Fruit fly (Drosophila melanogaster) whole organism, wandering third instar larva: ENCODE data around the gene UBL3.

Experiments
- Abd-B ChIP-seq: fragments of >200 bp; optimal IDR thresholded peaks from 2 replicates; lab custom pipeline; 2017; ENCODE audit warnings: missing biosample characterization, missing genetic modification characterization
- CG9705 ChIP-seq: fragments of 200-800 bp; sonication (Bioruptor generic); optimal IDR thresholded peaks from 2 replicates; lab custom pipeline; 2018; ENCODE audit warnings: missing biosample characterization, mild to moderate bottlenecking, missing genetic modification characterization
- CrebA ChIP-seq: fragments of 200-800 bp; sonication (Bioruptor generic); optimal IDR thresholded peaks from 2 replicates; lab custom pipeline; 2016; ENCODE audit warnings: missing biosample characterization, mild to moderate bottlenecking, missing genetic modification characterization, borderline replicate concordance
- Dfd ChIP-seq: fragments of >200 bp; optimal IDR thresholded peaks from 2 replicates; lab custom pipeline; 2017; ENCODE audit warnings: missing biosample characterization, missing genetic modification characterization
- Dif ChIP-seq: fragments of 200-275, 200-300 bp; sonication (Bioruptor generic); optimal IDR thresholded peaks from 2 replicates; lab custom pipeline; 2018; ENCODE audit warnings: missing biosample characterization, missing genetic modification characterization; ENCODE audit not compliant: partially characterized antibody
- GATAd ChIP-seq: sonication (Bioruptor generic); optimal IDR thresholded peaks from 2 replicates; lab custom pipeline; 2016; ENCODE audit warnings: missing biosample characterization, missing genetic modification characterization
- Hnf4 ChIP-seq: fragments of 200-800 bp; sonication (Bioruptor generic); optimal IDR thresholded peaks from 2 replicates; lab custom pipeline; 2016; ENCODE audit warnings: missing biosample characterization, mild to moderate bottlenecking, missing genetic modification characterization
- Hr78 ChIP-seq: fragments of >200 bp; optimal IDR thresholded peaks from 2 replicates; lab custom pipeline; 2017; ENCODE audit warnings: missing biosample characterization, missing genetic modification characterization
- Hr83 ChIP-seq: fragments of 200-300 bp; sonication (Bioruptor generic); optimal IDR thresholded peaks from 2 replicates; lab custom pipeline; 2016; ENCODE audit warnings: missing biosample characterization, mild to moderate bottlenecking, missing genetic modification characterization, moderate library complexity; ENCODE audit not compliant: poor library complexity, severe bottlenecking
- Jra ChIP-seq: sonication (Bioruptor generic); optimal IDR thresholded peaks from 2 replicates; lab custom pipeline; 2016; ENCODE audit warnings: missing biosample characterization, missing genetic modification characterization
- Myc ChIP-seq: fragments of >200 bp; optimal IDR thresholded peaks from 2 replicates; lab custom pipeline; 2017
- N ChIP-seq: fragments of >200 bp; optimal IDR thresholded peaks from 2 replicates; lab custom pipeline; 2018; ENCODE audit warnings: missing biosample characterization, missing external identifiers, missing genetic modification characterization
- OdsH ChIP-seq: fragments of 200-800 bp; sonication (Bioruptor generic); optimal IDR thresholded peaks from 2 replicates; lab custom pipeline; 2016; ENCODE audit warnings: missing biosample characterization, mild to moderate bottlenecking, missing genetic modification characterization
- Rel ChIP-seq, 2 experiments: fragments of 200-800 bp; sonication (Bioruptor generic) in 1 of 2; optimal IDR thresholded peaks; 2 replicates in 1 of 2; 3 replicates in 1 of 2; lab custom pipeline; 2016 to 2019; ENCODE audit warnings: mild to moderate bottlenecking in 2 of 2, missing biosample characterization in 2 of 2, missing genetic modification characterization in 2 of 2, moderate library complexity in 1 of 2
- Vsx2 ChIP-seq: fragments of 200-300, 225-300 bp; sonication (Bioruptor generic); optimal IDR thresholded peaks from 2 replicates; lab custom pipeline; 2018; ENCODE audit warnings: missing biosample characterization, missing genetic modification characterization; ENCODE audit not compliant: partially characterized antibody
- br ChIP-seq: fragments of 200-800 bp; sonication (Bioruptor generic); optimal IDR thresholded peaks from 2 replicates; lab custom pipeline; 2016; ENCODE audit warnings: missing biosample characterization, missing genetic modification characterization
- brk ChIP-seq: fragments of 200-800 bp; sonication (Bioruptor generic); optimal IDR thresholded peaks from 2 replicates; lab custom pipeline; 2016; ENCODE audit warnings: missing biosample characterization, mild to moderate bottlenecking, missing genetic modification characterization
- dl ChIP-seq, 2 experiments: fragments of 175-275, 200-275 bp in 1 of 2; fragments of 200-275 bp in 1 of 2; sonication (Bioruptor generic); optimal IDR thresholded peaks; lab custom pipeline; 2018; ENCODE audit warnings: mild to moderate bottlenecking in 2 of 2, missing biosample characterization in 2 of 2, missing genetic modification characterization in 2 of 2, moderate library complexity in 2 of 2; ENCODE audit not compliant: partially characterized antibody in 2 of 2, insufficient read depth in 1 of 2
- dmrt93B ChIP-seq: fragments of 200-800 bp; sonication (Bioruptor generic); optimal IDR thresholded peaks from 2 replicates; lab custom pipeline; 2018; ENCODE audit warnings: missing biosample characterization, mild to moderate bottlenecking, missing genetic modification characterization
- dsf ChIP-seq: sonication (Bioruptor generic); optimal IDR thresholded peaks from 2 replicates; lab custom pipeline; 2016; ENCODE audit warnings: missing biosample characterization, missing genetic modification characterization, borderline replicate concordance
- ey ChIP-seq: fragments of 200-800 bp; sonication (Bioruptor generic); optimal IDR thresholded peaks from 2 replicates; lab custom pipeline; 2016; ENCODE audit warnings: missing biosample characterization, missing genetic modification characterization
- foxo ChIP-seq, 2 experiments: fragments of 200-800 bp; sonication (Bioruptor generic); optimal IDR thresholded peaks; 2 replicates in 1 of 2; 3 replicates in 1 of 2; lab custom pipeline; 2016 to 2017; ENCODE audit warnings: missing biosample characterization in 2 of 2, missing genetic modification characterization in 2 of 2
- fru ChIP-seq: fragments of 200-800 bp; sonication (Bioruptor generic); optimal IDR thresholded peaks from 3 replicates; lab custom pipeline; 2016; ENCODE audit warnings: missing biosample characterization, mild to moderate bottlenecking, missing genetic modification characterization
- h ChIP-seq: fragments of 200-800 bp; sonication (Bioruptor generic); optimal IDR thresholded peaks from 3 replicates; lab custom pipeline; 2016; ENCODE audit warnings: missing biosample characterization, mild to moderate bottlenecking, missing genetic modification characterization
- jim ChIP-seq: fragments of 175-275, 200-325 bp; sonication (Bioruptor generic); optimal IDR thresholded peaks from 2 replicates; lab custom pipeline; 2016; ENCODE audit warnings: missing biosample characterization, mild to moderate bottlenecking, missing genetic modification characterization
- pan ChIP-seq: fragments of >200 bp; optimal IDR thresholded peaks from 2 replicates; lab custom pipeline; 2017
- rgr ChIP-seq: fragments of 200-800 bp; sonication (Bioruptor generic); optimal IDR thresholded peaks from 3 replicates; lab custom pipeline; 2016; ENCODE audit warnings: missing biosample characterization, mild to moderate bottlenecking, missing genetic modification characterization
- sage ChIP-seq: fragments of 200-800 bp; sonication (Bioruptor generic); optimal IDR thresholded peaks from 2 replicates; lab custom pipeline; 2016; ENCODE audit warnings: missing biosample characterization, mild to moderate bottlenecking, missing genetic modification characterization
- sv ChIP-seq: fragments of 200-800 bp; sonication (Bioruptor generic); optimal IDR thresholded peaks from 3 replicates; lab custom pipeline; 2016; ENCODE audit warnings: missing biosample characterization, missing genetic modification characterization
- tai ChIP-seq: sonication (Bioruptor generic); optimal IDR thresholded peaks from 2 replicates; lab custom pipeline; 2016; ENCODE audit warnings: missing biosample characterization, missing genetic modification characterization
- usp ChIP-seq: fragments of >200 bp; optimal IDR thresholded peaks from 2 replicates; lab custom pipeline; 2017; ENCODE audit warnings: missing biosample characterization, missing genetic modification characterization
- woc ChIP-seq: sonication (Bioruptor generic); optimal IDR thresholded peaks from 2 replicates; lab custom pipeline; 2016; ENCODE audit warnings: missing biosample characterization, mild to moderate bottlenecking, missing genetic modification characterization

The UBL3 gene

DNA sequence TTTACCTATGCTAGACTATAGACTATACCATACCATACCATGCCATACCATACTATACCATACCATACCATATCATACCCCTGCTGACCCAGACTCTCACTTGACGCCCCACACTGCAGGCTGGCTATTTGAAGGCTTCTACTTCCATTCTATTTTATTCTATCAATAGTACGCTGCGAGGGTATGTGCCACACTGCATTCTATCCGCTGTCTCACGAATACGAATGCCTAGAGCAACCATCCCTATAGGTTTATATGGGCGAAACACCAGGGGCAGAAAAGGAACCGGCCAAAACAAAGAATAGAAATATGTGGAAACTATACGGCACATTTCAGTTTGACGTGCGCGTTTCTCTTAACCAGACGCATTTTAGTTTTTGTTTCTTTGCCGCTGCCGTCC, 35.2 kb downstream of the UBL3 start:
- TF ChIP-seq rgr (GFP tag; lab: Kevin White, UChicago), result no peak
- no peak for TF ChIP-seq br
- TF ChIP-seq Dfd, result no peak
- no peak for TF ChIP-seq woc (GFP tag; lab: Kevin White, UChicago)
- no peak for TF ChIP-seq fru (GFP tag; lab: Kevin White, UChicago)
- TF ChIP-seq usp (GFP tag; lab: Kevin White, UChicago), result no peak
- no peak for TF ChIP-seq jim (GFP tag; lab: Kevin White, UChicago)
- no peak for TF ChIP-seq Myc (lab: Kevin White, UChicago)
- TF ChIP-seq Hr78 (GFP tag; lab: Kevin White, UChicago), result no peak
- no peak for TF ChIP-seq Abd-B
- no peak for TF ChIP-seq sage (GFP tag; lab: Kevin White, UChicago)

DNA sequence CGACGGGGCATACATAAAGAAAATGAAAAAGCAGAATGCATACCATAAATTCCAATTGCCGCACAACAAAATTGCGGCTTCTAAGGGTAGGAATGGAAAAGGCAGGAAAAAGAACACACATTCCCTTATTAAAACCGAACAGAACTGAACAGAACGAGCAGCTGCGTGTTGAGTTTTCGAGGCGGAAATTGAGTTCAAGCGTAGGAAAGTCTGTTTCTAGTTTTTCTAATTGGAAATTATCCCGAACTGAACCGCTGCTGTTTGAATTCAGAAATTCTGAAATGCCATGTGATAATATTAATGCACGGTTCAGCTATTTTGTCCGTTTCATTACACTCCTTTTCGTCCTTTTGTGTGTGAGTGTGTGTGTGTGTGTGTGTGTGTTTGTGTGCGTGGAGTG, 36.1 kb downstream of the UBL3 start:
- TF ChIP-seq Dfd (peak; percentile 36), br (no peak), woc (GFP tag; lab: Kevin White, UChicago) (no peak)

DNA sequence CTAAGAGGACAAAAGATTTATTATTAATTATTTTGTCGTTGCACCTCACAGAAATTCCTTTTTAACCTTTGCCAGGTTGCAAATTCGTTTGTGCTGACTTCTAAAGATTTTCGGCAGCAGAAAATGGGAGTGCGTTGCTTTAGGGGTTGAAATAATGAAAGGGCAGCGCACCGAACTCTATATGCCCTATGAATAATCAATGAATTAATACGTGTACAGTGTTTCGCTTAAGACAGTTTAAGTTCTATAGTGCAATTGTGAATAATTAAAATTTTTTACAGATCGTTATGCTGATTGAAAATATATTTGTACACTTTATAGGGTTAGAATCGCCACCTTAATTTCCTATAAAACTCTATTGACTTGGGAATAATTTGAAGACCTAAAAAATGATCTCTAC, 36.8 kb downstream of the UBL3 start:
- TF ChIP-seq Myc (lab: Kevin White, UChicago) (no peak), Hr83 (GFP tag; lab: Kevin White, UChicago) (no peak), Rel (GFP tag; optimal IDR thresholded peaks at IDR 0.05; lab: Kevin White, UChicago) (no peak), Rel (tag; optimal IDR thresholded peaks at IDR 0.05; lab: Kevin White, UChicago) (no peak), dmrt93B (GFP tag; lab: Kevin White, UChicago) (no peak), h (GFP tag; lab: Kevin White, UChicago) (no peak), brk (GFP tag; lab: Kevin White, UChicago) (no peak), woc (GFP tag; lab: Kevin White, UChicago) (no peak), tai (GFP tag; lab: Kevin White, UChicago) (no peak), sage (GFP tag; lab: Kevin White, UChicago) (no peak), GATAd (GFP tag; lab: Kevin White, UChicago) (no peak), pan (lab: Kevin White, UChicago) (no peak), sv (GFP tag; lab: Kevin White, UChicago) (no peak), dl (GFP tag; optimal IDR thresholded peaks at IDR 0.05; lab: Kevin White, UChicago; ENCODE audit: insufficient read depth in 1 of 2, partially characterized antibody in 2 of 2) (no peak), jim (GFP tag; lab: Kevin White, UChicago) (no peak), OdsH (GFP tag; lab: Kevin White, UChicago) (no peak)

DNA sequence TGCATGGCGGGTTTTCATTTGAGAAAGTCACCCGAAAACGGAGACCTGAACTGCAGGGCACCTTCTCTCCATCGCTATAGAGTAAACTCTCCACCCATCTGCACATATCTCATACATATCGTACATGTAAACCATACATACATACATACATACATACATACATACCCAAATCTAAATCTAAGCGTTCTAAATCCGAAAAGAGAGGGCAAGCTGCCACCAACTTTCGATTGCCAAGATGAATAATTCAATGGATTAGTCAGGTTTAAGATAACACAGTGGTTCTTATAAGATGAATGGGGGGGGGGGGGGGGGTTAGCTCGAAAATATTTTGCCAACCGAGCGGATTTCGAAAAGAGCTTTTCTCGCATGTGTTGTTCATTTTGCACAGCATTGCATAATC, 38.5 kb downstream of the UBL3 start:
- TF ChIP-seq Dfd (peak; percentile 50), br (no peak), foxo (GFP tag; optimal IDR thresholded peaks at IDR 0.05; lab: Kevin White, UChicago) (no peak)

DNA sequence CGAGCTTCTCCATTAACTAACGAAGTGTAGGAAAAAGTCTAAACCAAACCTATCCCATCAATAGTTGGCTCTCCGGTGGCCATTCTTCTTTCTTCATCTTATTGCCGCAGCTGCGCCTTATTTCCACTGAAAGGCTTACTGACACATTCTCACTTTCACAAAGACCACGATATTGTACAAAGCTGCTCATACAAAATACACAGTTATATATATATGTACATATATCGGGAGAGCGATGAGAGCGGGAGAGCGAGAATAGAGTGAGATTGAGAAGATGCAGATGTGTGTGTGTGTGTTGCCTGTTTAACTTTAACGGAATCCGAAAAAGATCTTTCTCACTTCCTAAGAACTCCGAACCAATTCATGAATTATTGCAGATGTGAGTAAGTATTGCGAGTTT, 39.8 kb downstream of the UBL3 start:
- peak; percentile 17 for TF ChIP-seq N (GFP tag; lab: Kevin White, UChicago)
- TF ChIP-seq sage (GFP tag; lab: Kevin White, UChicago), result peak; percentile 49
- no peak for TF ChIP-seq CrebA (GFP tag; lab: Kevin White, UChicago)
- peak; percentile 44 for TF ChIP-seq Rel (GFP tag; optimal IDR thresholded peaks at IDR 0.05; lab: Kevin White, UChicago)
- TF ChIP-seq Rel (tag; optimal IDR thresholded peaks at IDR 0.05; lab: Kevin White, UChicago), result no peak
- no peak for TF ChIP-seq Hnf4 (GFP tag; lab: Kevin White, UChicago)
- no peak for TF ChIP-seq dmrt93B (GFP tag; lab: Kevin White, UChicago)
- TF ChIP-seq tai (GFP tag; lab: Kevin White, UChicago), result peak; percentile 17
- no peak for TF ChIP-seq h (GFP tag; lab: Kevin White, UChicago)
- TF ChIP-seq Hr78 (GFP tag; lab: Kevin White, UChicago), result no peak
- peak; percentile 72 for TF ChIP-seq Dif (GFP tag; lab: Kevin White, UChicago)
- TF ChIP-seq Vsx2, result peak; percentile 28
- no peak for TF ChIP-seq OdsH (GFP tag; lab: Kevin White, UChicago)
- peak; percentile 20 for TF ChIP-seq fru (GFP tag; lab: Kevin White, UChicago)
- peak in 1 of 2 experiments; percentile 79 for TF ChIP-seq dl (GFP tag; optimal IDR thresholded peaks at IDR 0.05; lab: Kevin White, UChicago; ENCODE audit: insufficient read depth in 1 of 2, partially characterized antibody in 2 of 2)

DNA sequence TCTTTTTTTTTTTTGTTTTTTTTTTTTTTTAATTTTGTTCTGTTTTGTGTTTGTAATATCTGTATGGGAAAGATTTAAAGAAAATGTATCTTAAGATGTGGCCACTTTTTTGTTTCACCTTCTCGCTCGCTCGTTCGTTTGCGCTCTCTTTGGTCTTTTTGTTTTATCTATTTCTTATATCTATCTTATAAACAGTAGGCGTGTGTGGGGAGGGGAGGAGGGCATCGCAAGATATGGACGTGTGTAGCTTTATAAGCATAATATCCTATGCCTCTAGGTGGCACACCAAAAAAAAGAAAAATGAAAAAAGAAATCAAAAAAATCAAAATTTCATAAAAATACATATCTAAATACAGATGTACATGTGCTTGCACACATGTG, 40.4 kb downstream of the UBL3 start:
- TF ChIP-seq Hr83 (GFP tag; lab: Kevin White, UChicago), result no peak
- TF ChIP-seq woc (GFP tag; lab: Kevin White, UChicago), result no peak
- TF ChIP-seq Hr78 (GFP tag; lab: Kevin White, UChicago), result no peak
- TF ChIP-seq pan (lab: Kevin White, UChicago), result no peak
- TF ChIP-seq ey (GFP tag; lab: Kevin White, UChicago), result no peak
- no peak for TF ChIP-seq dl (GFP tag; optimal IDR thresholded peaks at IDR 0.05; lab: Kevin White, UChicago; ENCODE audit: insufficient read depth in 1 of 2, partially characterized antibody in 2 of 2)
- TF ChIP-seq dmrt93B (GFP tag; lab: Kevin White, UChicago), result no peak
- TF ChIP-seq foxo (GFP tag; optimal IDR thresholded peaks at IDR 0.05; lab: Kevin White, UChicago), result no peak
- no peak for TF ChIP-seq Dfd
- no peak for TF ChIP-seq CG9705
- no peak for TF ChIP-seq Abd-B
- no peak for TF ChIP-seq dsf (GFP tag; lab: Kevin White, UChicago)
- TF ChIP-seq sage (GFP tag; lab: Kevin White, UChicago), result no peak
- no peak for TF ChIP-seq Jra (GFP tag; lab: Kevin White, UChicago)
- no peak for TF ChIP-seq usp (GFP tag; lab: Kevin White, UChicago)
- TF ChIP-seq N (GFP tag; lab: Kevin White, UChicago), result no peak
